Worm (Caenorhabditis elegans) whole organism, L1 larva: Measurements from ENCODE around the gene F10D2.16.

Experiments
- C34B4.2 ChIP-seq: sonication (generic microtip); optimal IDR thresholded peaks from 2 replicates; lab custom pipeline; 2017; ENCODE audit warnings: mild to moderate bottlenecking, missing genetic modification characterization, missing compliant biosample characterization
- F16B12.6 ChIP-seq: fragments of 150-350 bp; optimal IDR thresholded peaks from 2 replicates; lab custom pipeline; 2014; ENCODE audit warnings: missing biosample characterization, missing genetic modification characterization
- Y116A8C.19 ChIP-seq: sonication (generic microtip); optimal IDR thresholded peaks from 2 replicates; lab custom pipeline; 2016; ENCODE audit warnings: missing compliant biosample characterization, missing genetic modification characterization, borderline replicate concordance
- alr-1 ChIP-seq: fragments of 200-800 bp; sonication (Bioruptor generic); optimal IDR thresholded peaks from 2 replicates; lab custom pipeline; 2018; ENCODE audit warnings: borderline replicate concordance, mild to moderate bottlenecking, missing genetic modification characterization, missing compliant biosample characterization
- aly-2 ChIP-seq: fragments of 150-350 bp; optimal IDR thresholded peaks from 2 replicates; lab custom pipeline; 2014; ENCODE audit warnings: missing biosample characterization, missing genetic modification characterization
- blmp-1 ChIP-seq: fragments of 150-350 bp; optimal IDR thresholded peaks from 2 replicates; lab custom pipeline; 2014; ENCODE audit warnings: missing biosample characterization, missing genetic modification characterization
- ceh-8 ChIP-seq: fragments of 200-800 bp; sonication (Bioruptor generic); optimal IDR thresholded peaks from 2 replicates; lab custom pipeline; 2018; ENCODE audit warnings: mild to moderate bottlenecking, missing genetic modification characterization, moderate library complexity, missing compliant biosample characterization
- ceh-82 ChIP-seq, 3 experiments: fragments of 150-350 bp in 1 of 3; sonication (generic microtip) in 2 of 3; optimal IDR thresholded peaks; 2 replicates each; lab custom pipeline; 2014 to 2017; ENCODE audit warnings: missing biosample characterization in 3 of 3, missing genetic modification characterization in 3 of 3
- ceh-90 ChIP-seq: sonication (generic microtip); optimal IDR thresholded peaks from 2 replicates; lab custom pipeline; 2016; ENCODE audit warnings: missing genetic modification characterization, missing compliant biosample characterization
- dpl-1 ChIP-seq, 3 experiments: fragments of 150-350 bp in 2 of 3; sonication (generic microtip) in 1 of 3; optimal IDR thresholded peaks; 2 replicates each; lab custom pipeline; 2014 to 2017; ENCODE audit warnings: missing biosample characterization in 3 of 3, missing genetic modification characterization in 3 of 3, missing genetic modification reagents in 3 of 3
- dsc-1 ChIP-seq: sonication (generic microtip); optimal IDR thresholded peaks from 2 replicates; lab custom pipeline; 2016; ENCODE audit warnings: mild to moderate bottlenecking, missing genetic modification characterization, missing compliant biosample characterization
- egl-13 ChIP-seq: sonication (generic microtip); optimal IDR thresholded peaks from 2 replicates; lab custom pipeline; 2016; ENCODE audit warnings: missing genotype, missing genetic modification reagents, missing genetic modification characterization, missing compliant biosample characterization
- elt-2 ChIP-seq: sonication (generic microtip); optimal IDR thresholded peaks from 2 replicates; lab custom pipeline; 2016; ENCODE audit warnings: missing genetic modification characterization, mild to moderate bottlenecking, inconsistent platforms, missing compliant biosample characterization, missing genetic modification reagents
- elt-3 ChIP-seq, 6 experiments: fragments of 150-350 bp in 1 of 6; sonication (generic microtip); optimal IDR thresholded peaks; 2 replicates each; lab custom pipeline; 2017 to 2018; ENCODE audit warnings: missing biosample characterization in 6 of 6, missing genetic modification characterization in 6 of 6, inconsistent platforms in 1 of 6
- ets-5 ChIP-seq: fragments of 200-800 bp; sonication (Bioruptor generic); IDR thresholded peaks from 2 replicates; pipeline ENCODE4 v1.3.6; 2022; ENCODE audit warnings: missing genetic modification characterization, missing compliant biosample characterization
- fkh-10 ChIP-seq: sonication (generic microtip); optimal IDR thresholded peaks from 2 replicates; lab custom pipeline; 2017; ENCODE audit warnings: missing biosample characterization, missing genetic modification reagents, missing genetic modification characterization
- fkh-4 ChIP-seq: sonication (generic microtip); optimal IDR thresholded peaks from 2 replicates; lab custom pipeline; 2016; ENCODE audit warnings: missing compliant biosample characterization, missing genetic modification characterization, borderline replicate concordance
- fkh-8 ChIP-seq: sonication (generic microtip); optimal IDR thresholded peaks from 2 replicates; lab custom pipeline; 2016; ENCODE audit warnings: mild to moderate bottlenecking, missing genetic modification characterization, missing compliant biosample characterization
- fos-1 ChIP-seq: fragments of 150-350 bp; optimal IDR thresholded peaks from 2 replicates; lab custom pipeline; 2014; ENCODE audit warnings: missing biosample characterization, missing genetic modification characterization
- grh-1 ChIP-seq: fragments of 200-800 bp; sonication (Bioruptor generic); IDR thresholded peaks from 2 replicates; pipeline ENCODE4 v1.3.6; 2022; ENCODE audit warnings: missing genetic modification reagents, missing genetic modification characterization, missing compliant biosample characterization
- hlh-17 ChIP-seq: fragments of 200-800 bp; sonication (Bioruptor generic); optimal IDR thresholded peaks from 2 replicates; lab custom pipeline; 2018; ENCODE audit warnings: missing genetic modification characterization, mild to moderate bottlenecking, missing compliant biosample characterization, moderate library complexity, borderline replicate concordance
- hlh-4 ChIP-seq: sonication (generic microtip); optimal IDR thresholded peaks from 2 replicates; lab custom pipeline; 2016; ENCODE audit warnings: mild to moderate bottlenecking, missing genetic modification characterization, missing compliant biosample characterization
- irx-1 ChIP-seq: sonication (generic microtip); optimal IDR thresholded peaks from 2 replicates; lab custom pipeline; 2016; ENCODE audit warnings: missing genetic modification characterization, missing compliant biosample characterization
- lin-13 ChIP-seq: fragments of 150-350 bp; optimal IDR thresholded peaks from 2 replicates; lab custom pipeline; 2014; ENCODE audit warnings: missing biosample characterization, missing genetic modification reagents, missing genetic modification characterization
- lin-14 ChIP-seq: fragments of 200-800 bp; sonication (Bioruptor generic); optimal IDR thresholded peaks from 2 replicates; lab custom pipeline; 2018; ENCODE audit warnings: mild to moderate bottlenecking, missing genetic modification characterization, moderate library complexity, missing compliant biosample characterization
- lin-15B ChIP-seq: fragments of 150-350 bp; sonication (generic microtip); optimal IDR thresholded peaks from 3 replicates; lab custom pipeline; 2014; ENCODE audit warnings: missing biosample characterization, missing genetic modification characterization
- lin-35 ChIP-seq, 2 experiments: fragments of 150-350 bp; optimal IDR thresholded peaks; 2 replicates each; lab custom pipeline; 2014; ENCODE audit warnings: missing biosample characterization in 2 of 2, missing genetic modification characterization in 2 of 2, missing genetic modification reagents in 2 of 2
- lsy-2 ChIP-seq, 2 experiments: fragments of 150-350 bp; optimal IDR thresholded peaks; 2 replicates each; lab custom pipeline; 2014; ENCODE audit warnings: missing biosample characterization in 2 of 2, missing genetic modification characterization in 2 of 2
- mab-9 ChIP-seq: fragments of 200-800 bp; sonication (Bioruptor generic); IDR thresholded peaks from 2 replicates; pipeline ENCODE4 v1.3.6; 2022; ENCODE audit warnings: missing genetic modification reagents, missing genetic modification characterization, missing compliant biosample characterization
- mdl-1 ChIP-seq, 2 experiments: fragments of 150-350 bp; optimal IDR thresholded peaks; 2 replicates each; lab custom pipeline; 2014 to 2017; ENCODE audit warnings: missing biosample characterization in 2 of 2, missing genetic modification characterization in 2 of 2, inconsistent platforms in 1 of 2
- mep-1 ChIP-seq: fragments of 150-350 bp; optimal IDR thresholded peaks from 2 replicates; lab custom pipeline; 2014; ENCODE audit warnings: missing biosample characterization, missing genetic modification characterization
- nhr-20 ChIP-seq: sonication (generic microtip); optimal IDR thresholded peaks from 2 replicates; lab custom pipeline; 2016; ENCODE audit warnings: mild to moderate bottlenecking, missing genetic modification characterization, missing compliant biosample characterization
- nhr-237 ChIP-seq: fragments of 150-350 bp; optimal IDR thresholded peaks from 2 replicates; lab custom pipeline; 2014; ENCODE audit warnings: missing biosample characterization, missing genetic modification characterization
- nhr-28 ChIP-seq: fragments of 150-350 bp; optimal IDR thresholded peaks from 2 replicates; lab custom pipeline; 2014; ENCODE audit warnings: missing biosample characterization, missing genetic modification characterization
- nhr-47 ChIP-seq: sonication (generic microtip); optimal IDR thresholded peaks from 2 replicates; lab custom pipeline; 2016; ENCODE audit warnings: mild to moderate bottlenecking, missing genetic modification characterization, moderate library complexity, missing compliant biosample characterization
- nhr-71 ChIP-seq: sonication (generic microtip); optimal IDR thresholded peaks from 2 replicates; lab custom pipeline; 2016; ENCODE audit warnings: mild to moderate bottlenecking, missing genetic modification characterization, moderate library complexity, missing compliant biosample characterization
- nhr-76 ChIP-seq: sonication (generic microtip); optimal IDR thresholded peaks from 2 replicates; lab custom pipeline; 2017; ENCODE audit warnings: missing biosample characterization, missing genetic modification characterization
- nhr-77 ChIP-seq: fragments of 150-350 bp; optimal IDR thresholded peaks from 2 replicates; lab custom pipeline; 2014; ENCODE audit warnings: missing biosample characterization, missing genetic modification characterization
- nhr-85 ChIP-seq: sonication (generic microtip); peaks from one replicate; lab custom pipeline; 2016; ENCODE audit warnings: missing genetic modification characterization, inconsistent platforms, missing compliant biosample characterization
- pag-3 ChIP-seq: sonication (generic microtip); optimal IDR thresholded peaks from 2 replicates; lab custom pipeline; 2017; ENCODE audit warnings: missing genetic modification characterization, mild to moderate bottlenecking, missing compliant biosample characterization, antibody characterized with exemption, borderline replicate concordance; ENCODE audit not compliant: insufficient read depth
- rnt-1 ChIP-seq: sonication (generic microtip); optimal IDR thresholded peaks from 2 replicates; lab custom pipeline; 2016; ENCODE audit warnings: mild to moderate bottlenecking, missing genetic modification characterization, moderate library complexity, missing compliant biosample characterization
- skn-1 ChIP-seq: fragments of 150-350 bp; optimal IDR thresholded peaks from 2 replicates; lab custom pipeline; 2014; ENCODE audit warnings: missing biosample characterization, missing genetic modification characterization
- snpc-4 ChIP-seq: fragments of 150-350 bp; optimal IDR thresholded peaks from 2 replicates; lab custom pipeline; 2014; ENCODE audit warnings: missing biosample characterization, missing genetic modification characterization
- snu-23 ChIP-seq: sonication (generic microtip); optimal IDR thresholded peaks from 2 replicates; lab custom pipeline; 2016; ENCODE audit warnings: missing genetic modification characterization, missing compliant biosample characterization
- sox-4 ChIP-seq: sonication (generic microtip); optimal IDR thresholded peaks from 2 replicates; lab custom pipeline; 2016; ENCODE audit warnings: missing genetic modification characterization, missing compliant biosample characterization
- sptf-1 ChIP-seq: fragments of 150-350 bp; optimal IDR thresholded peaks from 2 replicates; lab custom pipeline; 2014; ENCODE audit warnings: missing biosample characterization, missing genetic modification characterization
- sup-37 ChIP-seq: fragments of 200-800 bp; sonication (Bioruptor generic); optimal IDR thresholded peaks from 2 replicates; lab custom pipeline; 2018; ENCODE audit warnings: mild to moderate bottlenecking, missing genetic modification characterization, missing compliant biosample characterization
- swsn-7 ChIP-seq: sonication (generic microtip); optimal IDR thresholded peaks from 2 replicates; lab custom pipeline; 2016; ENCODE audit warnings: missing genetic modification characterization, missing compliant biosample characterization
- tlp-1 ChIP-seq: fragments of 150-350 bp; optimal IDR thresholded peaks from 2 replicates; lab custom pipeline; 2014; ENCODE audit warnings: missing biosample characterization, missing genetic modification characterization
- unc-130 ChIP-seq: fragments of 150-350 bp; optimal IDR thresholded peaks from 2 replicates; lab custom pipeline; 2017; ENCODE audit warnings: missing biosample characterization, missing genetic modification characterization, inconsistent platforms
- vab-15 ChIP-seq: sonication (generic microtip); optimal IDR thresholded peaks from 2 replicates; lab custom pipeline; 2017; ENCODE audit warnings: missing genotype, mild to moderate bottlenecking, missing genetic modification characterization, missing compliant biosample characterization
- zag-1 ChIP-seq: fragments of 150-350 bp; optimal IDR thresholded peaks from 2 replicates; lab custom pipeline; 2014; ENCODE audit warnings: missing biosample characterization, missing genetic modification characterization

Gene F10D2.16

ce11 chrV:7093720-7094401 is 40.2 kb upstream of the F10D2.16 start, which contains the start of gene nhr-135 (continued):
- TF ChIP-seq dsc-1 (tag; lab: Kevin White, UChicago) (no peak), lsy-2 (tag; optimal IDR thresholded peaks at IDR 0.05; lab: Kevin White, UChicago) (peak in 1 of 2 experiments; percentile 50), lin-35 (GFP tag; optimal IDR thresholded peaks at IDR 0.05; lab: Kevin White, UChicago) (peak in 1 of 2 experiments; percentile 77), F16B12.6 (tag; lab: Kevin White, UChicago) (no peak), egl-13 (tag; lab: Kevin White, UChicago) (no peak), lin-14 (GFP tag; lab: Kevin White, UChicago) (peak; percentile 83), alr-1 (tag; lab: Kevin White, UChicago) (no peak), hlh-17 (GFP tag; lab: Kevin White, UChicago) (no peak), sox-4 (no peak), sptf-1 (no peak), swsn-7 (no peak), tlp-1 (no peak), zag-1 (no peak), unc-130 (tag; lab: Kevin White, UChicago) (peak; percentile 56), lin-15B (tag; lab: Kevin White, UChicago) (no peak), fkh-8 (no peak), dpl-1 (GFP tag; optimal IDR thresholded peaks at IDR 0.05; lab: Kevin White, UChicago) (peak in 2 of 3 experiments; percentile 28 to 32), fkh-4 (no peak), nhr-71 (peak; percentile 66), elt-2 (tag; lab: Kevin White, UChicago) (peak; percentile 81), hlh-4 (tag; lab: Kevin White, UChicago) (no peak), elt-3 (tag; optimal IDR thresholded peaks at IDR 0.05; lab: Kevin White, UChicago) (peak in 4 of 6 experiments; percentile 12 to 69 (median 49)), C34B4.2 (tag; lab: Kevin White, UChicago) (no peak), skn-1 (tag; lab: Kevin White, UChicago) (no peak), rnt-1 (no peak), aly-2 (tag; lab: Kevin White, UChicago) (no peak), Y116A8C.19 (tag; lab: Kevin White, UChicago) (no peak), ceh-8 (no peak), nhr-85 (tag; lab: Kevin White, UChicago) (peak; percentile 57), vab-15 (no peak), blmp-1 (tag; lab: Kevin White, UChicago) (peak; percentile 99), ceh-82 (tag; optimal IDR thresholded peaks at IDR 0.05; lab: Kevin White, UChicago) (no peak), mdl-1 (tag; optimal IDR thresholded peaks at IDR 0.05; lab: Kevin White, UChicago) (peak in 1 of 2 experiments; percentile 89), fos-1 (tag; lab: Kevin White, UChicago) (no peak), ceh-90 (tag; lab: Kevin White, UChicago) (no peak), irx-1 (no peak), snu-23 (GFP tag; lab: Kevin White, UChicago) (peak; percentile 70), nhr-28 (tag; lab: Kevin White, UChicago) (no peak), mep-1 (peak; percentile 58), mab-9 (GFP tag; lab: Robert Waterston, UW) (no peak), nhr-47 (tag; lab: Kevin White, UChicago) (peak; percentile 27), fkh-10 (GFP tag; lab: Kevin White, UChicago) (no peak), snpc-4 (tag; lab: Kevin White, UChicago) (no peak), nhr-20 (tag; lab: Kevin White, UChicago) (peak; percentile 93), pag-3 (tag; lab: Kevin White, UChicago) (no peak), ets-5 (no peak), nhr-77 (tag; lab: Kevin White, UChicago) (peak; percentile 43), nhr-76 (tag; lab: Kevin White, UChicago) (no peak), sup-37 (GFP tag; lab: Kevin White, UChicago) (no peak), grh-1 (GFP tag; lab: Robert Waterston, UW) (no peak), lin-13 (GFP tag; lab: Kevin White, UChicago) (no peak), nhr-237 (no peak)
